Worm (Caenorhabditis elegans) whole organism, young adult: ENCODE results near the gene R11H6.2.

ENCODE experiments used
- F10E7.11 ChIP-seq: sonication (generic microtip); optimal IDR thresholded peaks from 2 replicates; lab custom pipeline; 2017; ENCODE audit warnings: mild to moderate bottlenecking, missing genetic modification characterization, moderate library complexity, missing compliant biosample characterization
- F23B12.7 ChIP-seq: sonication (generic microtip); optimal IDR thresholded peaks from 2 replicates; lab custom pipeline; 2017; ENCODE audit warnings: missing genetic modification characterization, mild to moderate bottlenecking, missing compliant biosample characterization, antibody characterized with exemption, moderate library complexity; ENCODE audit not compliant: insufficient read depth
- K11D2.4 ChIP-seq: fragments of 200-800 bp; sonication (Bioruptor generic); IDR thresholded peaks from 2 replicates; pipeline ENCODE4 v1.3.6; 2022; ENCODE audit warnings: missing genetic modification reagents, missing genetic modification characterization, missing compliant biosample characterization
- T26A5.8 ChIP-seq: sonication (generic microtip); optimal IDR thresholded peaks from 2 replicates; lab custom pipeline; 2016; ENCODE audit warnings: missing genetic modification characterization, missing compliant biosample characterization
- Y79H2A.3 ChIP-seq: fragments of 200-800 bp; sonication (Bioruptor generic); conservative IDR thresholded peaks from 2 replicates; pipeline ENCODE4 v1.3.6; 2022; ENCODE audit warnings: missing genetic modification reagents, missing genetic modification characterization, missing compliant biosample characterization
- akir-1 ChIP-seq: fragments of 200-800 bp; sonication (Bioruptor generic); optimal IDR thresholded peaks from 2 replicates; lab custom pipeline; 2018; ENCODE audit warnings: mild to moderate bottlenecking, missing genetic modification characterization, moderate library complexity, missing compliant biosample characterization
- atf-7 ChIP-seq: sonication (generic microtip); optimal IDR thresholded peaks from 2 replicates; lab custom pipeline; 2017; ENCODE audit warnings: mild to moderate bottlenecking, missing genetic modification characterization, missing compliant biosample characterization
- attf-5 ChIP-seq: fragments of 200-800 bp; sonication (Bioruptor generic); optimal IDR thresholded peaks from 2 replicates; lab custom pipeline; 2018; ENCODE audit warnings: mild to moderate bottlenecking, missing genetic modification characterization, missing compliant biosample characterization
- ceh-27 ChIP-seq: fragments of 200-800 bp; sonication (Bioruptor generic); optimal IDR thresholded peaks from 2 replicates; lab custom pipeline; 2018; ENCODE audit warnings: mild to moderate bottlenecking, missing genetic modification characterization, moderate library complexity, missing compliant biosample characterization
- ceh-40 ChIP-seq: fragments of 200-800 bp; sonication (Bioruptor generic); IDR thresholded peaks from 2 replicates; pipeline ENCODE4 v1.3.6; 2022; ENCODE audit warnings: missing genetic modification characterization, missing compliant biosample characterization
- chd-7 ChIP-seq: sonication (generic microtip); optimal IDR thresholded peaks from 2 replicates; lab custom pipeline; 2016; ENCODE audit warnings: mild to moderate bottlenecking, missing genetic modification characterization, moderate library complexity, missing compliant biosample characterization
- efl-1 ChIP-seq: fragments of 150-350 bp; optimal IDR thresholded peaks from 2 replicates; lab custom pipeline; 2014; ENCODE audit warnings: missing biosample characterization, missing genetic modification reagents, missing genetic modification characterization
- hlh-26 ChIP-seq: fragments of 200-800 bp; sonication (Bioruptor generic); conservative IDR thresholded peaks from 2 replicates; pipeline ENCODE4 v1.3.6; 2022; ENCODE audit warnings: missing genetic modification reagents, missing genetic modification characterization, missing compliant biosample characterization
- lin-26 ChIP-seq: fragments of 200-800 bp; sonication (Bioruptor generic); IDR thresholded peaks from 2 replicates; pipeline ENCODE4 v1.3.6; 2022; ENCODE audit warnings: missing genetic modification reagents, missing genetic modification characterization, missing compliant biosample characterization
- lsy-27 ChIP-seq: sonication (generic microtip); optimal IDR thresholded peaks from 2 replicates; lab custom pipeline; 2017; ENCODE audit warnings: missing genetic modification characterization, mild to moderate bottlenecking, missing compliant biosample characterization, antibody characterized with exemption, missing genotype, borderline replicate concordance; ENCODE audit not compliant: insufficient read depth
- madf-10 ChIP-seq: sonication (generic microtip); optimal IDR thresholded peaks from 2 replicates; lab custom pipeline; 2016; ENCODE audit warnings: mild to moderate bottlenecking, missing genetic modification characterization, missing compliant biosample characterization
- madf-3 ChIP-seq: fragments of 200-800 bp; sonication (Bioruptor generic); IDR thresholded peaks from 2 replicates; pipeline ENCODE4 v1.3.6; 2022; ENCODE audit warnings: missing genetic modification reagents, missing genetic modification characterization, missing compliant biosample characterization
- madf-6 ChIP-seq: fragments of 200-800 bp; sonication (Bioruptor generic); IDR thresholded peaks from 2 replicates; pipeline ENCODE4 v1.3.6; 2022; ENCODE audit warnings: missing genetic modification reagents, missing genetic modification characterization, missing compliant biosample characterization
- madf-8 ChIP-seq: fragments of 200-800 bp; sonication (Bioruptor generic); conservative IDR thresholded peaks from 2 replicates; pipeline ENCODE4 v1.3.6; 2022; ENCODE audit warnings: missing genetic modification reagents, missing genetic modification characterization, missing compliant biosample characterization
- nfyb-1 ChIP-seq: fragments of 200-800 bp; sonication (Bioruptor generic); IDR thresholded peaks from 2 replicates; pipeline ENCODE4 v1.3.6; 2022; ENCODE audit warnings: missing genetic modification reagents, missing genetic modification characterization, missing compliant biosample characterization
- nhr-80 ChIP-seq: sonication (generic microtip); optimal IDR thresholded peaks from 2 replicates; lab custom pipeline; 2016; ENCODE audit warnings: missing genetic modification characterization, missing compliant biosample characterization
- nhr-90 ChIP-seq: sonication (generic microtip); optimal IDR thresholded peaks from 2 replicates; lab custom pipeline; 2016; ENCODE audit warnings: missing genotype, mild to moderate bottlenecking, missing genetic modification characterization, missing compliant biosample characterization
- repo-1 ChIP-seq: sonication (generic microtip); optimal IDR thresholded peaks from 2 replicates; lab custom pipeline; 2017; ENCODE audit warnings: mild to moderate bottlenecking, missing genetic modification characterization, missing compliant biosample characterization
- rpc-1 ChIP-seq, 2 experiments: fragments of 150-350 bp in 1 of 2; sonication (generic microtip) in 1 of 2; optimal IDR thresholded peaks; 2 replicates each; lab custom pipeline; 2014 to 2018; ENCODE audit warnings: missing biosample characterization in 1 of 2, missing genetic modification characterization in 1 of 2, missing genetic modification reagents in 1 of 2, missing genotype in 1 of 2
- snpc-3.4 ChIP-seq: sonication (generic microtip); optimal IDR thresholded peaks from 2 replicates; lab custom pipeline; 2017; ENCODE audit warnings: missing genetic modification characterization, mild to moderate bottlenecking, missing compliant biosample characterization, antibody characterized with exemption, moderate library complexity, missing genotype, missing genetic modification reagents
- somi-1 ChIP-seq: fragments of 200-800 bp; sonication (Bioruptor generic); optimal IDR thresholded peaks from 2 replicates; lab custom pipeline; 2018; ENCODE audit warnings: mild to moderate bottlenecking, missing genetic modification characterization, missing compliant biosample characterization
- tbp1 ChIP-seq: fragments of 200-800 bp; sonication (Bioruptor generic); optimal IDR thresholded peaks from 2 replicates; lab custom pipeline; 2018; ENCODE audit warnings: mild to moderate bottlenecking, missing genetic modification characterization, missing compliant biosample characterization
- tlf-1 ChIP-seq: fragments of 200-800 bp; sonication (Bioruptor generic); optimal IDR thresholded peaks from 2 replicates; lab custom pipeline; 2018; ENCODE audit warnings: mild to moderate bottlenecking, missing genetic modification characterization, missing compliant biosample characterization
- unc-130 ChIP-seq: sonication (generic microtip); optimal IDR thresholded peaks from 2 replicates; lab custom pipeline; 2016; ENCODE audit warnings: missing genetic modification reagents, missing genetic modification characterization, missing compliant biosample characterization
- ztf-18 ChIP-seq: sonication (generic microtip); optimal IDR thresholded peaks from 2 replicates; lab custom pipeline; 2016; ENCODE audit warnings: missing genotype, mild to moderate bottlenecking, missing genetic modification characterization, missing compliant biosample characterization
- ztf-22 ChIP-seq: fragments of 200-800 bp; sonication (Bioruptor generic); optimal IDR thresholded peaks from 2 replicates; lab custom pipeline; 2018; ENCODE audit warnings: mild to moderate bottlenecking, missing genetic modification characterization, moderate library complexity, missing compliant biosample characterization
- ztf-26 ChIP-seq: sonication (generic microtip); optimal IDR thresholded peaks from 2 replicates; lab custom pipeline; 2017; ENCODE audit warnings: missing genetic modification characterization, missing compliant biosample characterization
- ztf-28 ChIP-seq: fragments of 200-800 bp; sonication (Bioruptor generic); IDR thresholded peaks from 2 replicates; pipeline ENCODE4 v1.3.6; 2022; ENCODE audit warnings: missing genetic modification reagents, missing genetic modification characterization, missing compliant biosample characterization

Gene R11H6.2

ce11 chrV:14614454-14614853 is 16.6 kb downstream of the R11H6.2 start:
- TF ChIP-seq tbp1 (GFP tag; lab: Kevin White, UChicago) (no peak), chd-7 (tag; lab: Kevin White, UChicago) (no peak), K11D2.4 (no peak), nhr-90 (tag; lab: Kevin White, UChicago) (no peak), madf-8 (GFP tag; lab: Robert Waterston, UW) (no peak), attf-5 (GFP tag; lab: Kevin White, UChicago) (no peak), somi-1 (GFP tag; lab: Kevin White, UChicago) (no peak)

ce11 chrV:14615671-14616070 is 17.9 kb downstream of the R11H6.2 start:
- TF ChIP-seq madf-6 (GFP tag; lab: Robert Waterston, UW) (peak; percentile 52; the same call in 1 of the 2 replicates), repo-1 (tag; lab: Kevin White, UChicago) (no peak), efl-1 (GFP tag; lab: Kevin White, UChicago) (peak; percentile 53)

ce11 chrV:14617711-14618110 is 19.9 kb downstream of the R11H6.2 start:
- TF ChIP-seq madf-3 (GFP tag; lab: Robert Waterston, UW): 0 out of 2 replicates have a peak, but pooled peaks have one; percentile 32
- TF ChIP-seq ceh-40 (GFP tag; lab: Robert Waterston, UW): no peak
- 0 out of 2 replicates have a peak, but pooled peaks have one; percentile 13 for TF ChIP-seq ztf-28 (GFP tag; lab: Robert Waterston, UW)
- TF ChIP-seq snpc-3.4: no peak
- TF ChIP-seq, all 124 proteins: peak for 2

ce11 chrV:14620311-14620710 is 22.5 kb downstream of the R11H6.2 start:
- TF ChIP-seq ztf-22 (GFP tag; lab: Kevin White, UChicago): no peak
- TF ChIP-seq hlh-26 (GFP tag; lab: Robert Waterston, UW): no peak

- TF ChIP-seq F23B12.7 (tag; lab: Kevin White, UChicago) (no peak), tlf-1 (no peak), unc-130 (GFP tag; lab: Kevin White, UChicago) (no peak), rpc-1 (optimal IDR thresholded peaks at IDR 0.05; lab: Kevin White, UChicago) (no peak), rpc-1 (tag; optimal IDR thresholded peaks at IDR 0.05; lab: Kevin White, UChicago) (no peak), ztf-26 (tag; lab: Kevin White, UChicago) (no peak), snpc-3.4 (no peak)
Measured at ce11 chrV:14620835-14621234, 23.0 kb downstream of the R11H6.2 start, which contains the start of gene hot-1. Gene hot-1 (plus strand): TSS chrV:14621135.

- TF ChIP-seq nfyb-1 (GFP tag; lab: Robert Waterston, UW) (no peak), Y79H2A.3 (GFP tag; lab: Robert Waterston, UW) (no peak), ceh-27 (no peak), somi-1 (GFP tag; lab: Kevin White, UChicago) (no peak), T26A5.8 (no peak), lin-26 (GFP tag; lab: Robert Waterston, UW) (no peak), lsy-27 (tag; lab: Kevin White, UChicago) (no peak), ztf-22 (GFP tag; lab: Kevin White, UChicago) (no peak), madf-6 (GFP tag; lab: Robert Waterston, UW) (no peak), akir-1 (GFP tag; lab: Kevin White, UChicago) (no peak), ztf-18 (no peak), madf-3 (GFP tag; lab: Robert Waterston, UW) (no peak), F10E7.11 (tag; lab: Kevin White, UChicago) (no peak), madf-10 (no peak), nhr-80 (tag; lab: Kevin White, UChicago) (no peak), atf-7 (no peak)
Measured at ce11 chrV:14625662-14626061, 27.9 kb downstream of the R11H6.2 start.
